Fruit fly (Drosophila melanogaster) S2 (cell line): Measurements from ENCODE around the gene Acyp.

Source experiments
- CG8478 ChIP-seq: fragments of >200 bp; optimal IDR thresholded peaks from 2 replicates; lab custom pipeline; 2018
- CTCF ChIP-seq, 2 experiments: fragments of >200 bp; optimal IDR thresholded peaks; 2 replicates each; lab custom pipeline; 2018

DNA sequence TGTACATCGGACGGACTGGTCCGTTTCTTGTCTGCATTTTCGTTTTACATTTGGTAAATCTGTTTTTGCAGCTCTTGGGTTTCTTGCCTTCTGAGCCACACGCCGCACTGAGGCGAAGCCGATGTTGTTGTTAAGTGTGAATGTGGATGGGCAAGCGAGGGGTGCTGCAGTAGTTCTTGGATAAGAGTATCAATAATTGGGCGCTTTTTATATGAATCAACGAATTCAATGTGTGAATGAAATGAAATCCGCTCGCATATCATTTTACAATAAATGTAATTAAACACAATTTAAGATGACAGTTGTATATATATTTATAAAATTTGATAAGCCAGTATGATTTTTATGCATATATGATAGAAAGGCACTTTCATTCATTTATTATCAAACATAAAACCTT, 16.6 kb downstream of the Acyp start:
- TF ChIP-seq CTCF (optimal IDR thresholded peaks at IDR 0.05; lab: Kevin White, UChicago) (no peak), CG8478 (lab: Kevin White, UChicago) (no peak)
